Worm (Caenorhabditis elegans) whole organism, late embryonic: ENCODE measurements around the gene K05F1.6.

ENCODE experiments used
- K09A11.1 ChIP-seq: sonication (generic microtip); optimal IDR thresholded peaks from 2 replicates; lab custom pipeline; 2017; ENCODE audit warnings: antibody characterized with exemption, mild to moderate bottlenecking, missing genetic modification characterization, missing compliant biosample characterization; ENCODE audit not compliant: insufficient read depth
- ceh-19 ChIP-seq: fragments of 200-800 bp; sonication (Bioruptor generic); optimal IDR thresholded peaks from 2 replicates; lab custom pipeline; 2018; ENCODE audit warnings: mild to moderate bottlenecking, missing genetic modification characterization, missing compliant biosample characterization
- ceh-30 ChIP-seq: fragments of 150-350 bp; optimal IDR thresholded peaks from 2 replicates; lab custom pipeline; 2014; ENCODE audit warnings: missing biosample characterization, missing genetic modification characterization
- elt-4 ChIP-seq: sonication (generic microtip); optimal IDR thresholded peaks from 2 replicates; lab custom pipeline; 2016; ENCODE audit warnings: missing genetic modification characterization, missing compliant biosample characterization
- ets-4 ChIP-seq: sonication (generic microtip); optimal IDR thresholded peaks from 2 replicates; lab custom pipeline; 2016; ENCODE audit warnings: missing genetic modification characterization, missing compliant biosample characterization
- gmeb-2 ChIP-seq: sonication (generic microtip); optimal IDR thresholded peaks from 2 replicates; lab custom pipeline; 2016; ENCODE audit warnings: missing genetic modification characterization, inconsistent platforms, missing compliant biosample characterization
- pax-1 ChIP-seq: fragments of 150-350 bp; optimal IDR thresholded peaks from 2 replicates; lab custom pipeline; 2014; ENCODE audit warnings: missing biosample characterization, missing genetic modification characterization
- pqm-1 ChIP-seq: sonication (generic microtip); optimal IDR thresholded peaks from 2 replicates; lab custom pipeline; 2016; ENCODE audit warnings: missing genetic modification characterization, missing compliant biosample characterization

DNA sequence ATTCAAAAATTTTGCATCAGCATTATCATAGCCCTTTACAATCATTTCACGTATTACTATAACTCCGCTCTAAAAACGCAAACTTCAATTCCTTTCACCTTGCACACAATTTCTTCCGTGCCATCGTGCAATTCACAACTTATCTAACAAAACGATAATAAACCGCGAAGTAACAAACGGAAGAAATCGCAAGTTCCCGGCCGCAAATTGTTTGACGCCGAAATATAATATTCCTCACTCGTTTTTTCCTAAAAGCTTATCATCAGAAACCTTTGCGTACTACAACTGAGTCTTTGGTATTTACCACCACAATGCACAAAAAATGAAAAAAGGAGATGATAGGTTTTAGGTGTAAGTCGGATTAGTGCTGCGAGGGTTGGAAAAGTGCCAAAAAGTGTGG, 35.0 kb upstream of the K05F1.6 start:
- no peak for TF ChIP-seq gmeb-2 (tag; lab: Kevin White, UChicago)
- no peak for TF ChIP-seq K09A11.1 (tag; lab: Kevin White, UChicago)
- no peak for TF ChIP-seq elt-4 (tag; lab: Kevin White, UChicago)
- TF ChIP-seq pqm-1, result no peak
- TF ChIP-seq ets-4 (tag; lab: Kevin White, UChicago), result no peak
- no peak for TF ChIP-seq ceh-30 (tag; lab: Kevin White, UChicago)
- TF ChIP-seq ceh-19, result no peak
- no peak for TF ChIP-seq pax-1
